Fruit fly (Drosophila melanogaster) whole organism, prepupa: ENCODE data around the gene CG33941.

Source experiments
- Blimp-1 ChIP-seq: fragments of 200-800 bp; sonication (Bioruptor generic); optimal IDR thresholded peaks from 3 replicates; lab custom pipeline; 2017; ENCODE audit warnings: missing biosample characterization, missing genetic modification characterization, mild to moderate bottlenecking, moderate library complexity, missing genetic modification reagents
- CG8632 ChIP-seq: fragments of 200-800 bp; sonication (Bioruptor generic); optimal IDR thresholded peaks from 3 replicates; lab custom pipeline; 2016; ENCODE audit warnings: missing biosample characterization, missing genetic modification characterization
- dac ChIP-seq: fragments of 200-800 bp; sonication (Bioruptor generic); optimal IDR thresholded peaks from 2 replicates; lab custom pipeline; 2017; ENCODE audit warnings: missing biosample characterization, mild to moderate bottlenecking, missing genetic modification characterization

- TF ChIP-seq Blimp-1 (GFP tag; lab: Kevin White, UChicago), result no peak
- no peak for TF ChIP-seq CG8632
- TF ChIP-seq dac (GFP tag; lab: Kevin White, UChicago), result no peak
These were observed 45.5 kb upstream of the CG33941 start for dm6 chr4:421772-422171.
